Worm (Caenorhabditis elegans) whole organism, L1 larva: ENCODE results near the gene lgc-11.

Source experiments
- ceh-63 ChIP-seq: fragments of 200-800 bp; sonication (Bioruptor generic); optimal IDR thresholded peaks from 2 replicates; lab custom pipeline; 2018; ENCODE audit warnings: mild to moderate bottlenecking, missing genetic modification characterization, missing compliant biosample characterization
- ces-1 ChIP-seq: fragments of 150-350 bp; optimal IDR thresholded peaks from 2 replicates; lab custom pipeline; 2014; ENCODE audit warnings: missing biosample characterization, missing genetic modification reagents, missing genetic modification characterization
- lin-13 ChIP-seq: fragments of 150-350 bp; optimal IDR thresholded peaks from 2 replicates; lab custom pipeline; 2014; ENCODE audit warnings: missing biosample characterization, missing genetic modification reagents, missing genetic modification characterization
- nhr-12 ChIP-seq: sonication (generic microtip); optimal IDR thresholded peaks from 2 replicates; lab custom pipeline; 2017; ENCODE audit warnings: missing biosample characterization, missing genetic modification characterization
- nhr-237 ChIP-seq: fragments of 150-350 bp; optimal IDR thresholded peaks from 2 replicates; lab custom pipeline; 2014; ENCODE audit warnings: missing biosample characterization, missing genetic modification characterization
- pqm-1 ChIP-seq: sonication (generic microtip); optimal IDR thresholded peaks from 3 replicates; lab custom pipeline; 2017; ENCODE audit warnings: missing biosample characterization, missing genetic modification characterization
- skn-1 ChIP-seq: fragments of 150-350 bp; optimal IDR thresholded peaks from 2 replicates; lab custom pipeline; 2014; ENCODE audit warnings: missing biosample characterization, missing genetic modification characterization
- ztf-4 ChIP-seq: fragments of 150-350 bp; optimal IDR thresholded peaks from 2 replicates; lab custom pipeline; 2014; ENCODE audit warnings: missing biosample characterization, missing genetic modification characterization

- TF ChIP-seq skn-1 (tag; lab: Kevin White, UChicago) (no peak), pqm-1 (tag; lab: Kevin White, UChicago) (no peak), nhr-237 (tag; lab: Kevin White, UChicago) (no peak), nhr-12 (tag; lab: Kevin White, UChicago) (no peak), ztf-4 (no peak), ceh-63 (no peak), ces-1 (GFP tag; lab: Kevin White, UChicago) (no peak), lin-13 (GFP tag; lab: Kevin White, UChicago) (no peak)
Measured at ce11 chrX:7480756-7481155, 25.7 kb downstream of the lgc-11 start, which contains the start of gene F48E3.9.
